Worm (Caenorhabditis elegans) whole organism, L3 larva: ENCODE data around the gene ZK1320.2.
A peak's percentile ranks its signal among the peaks of the same experiment; 100 is the strongest.

Experiments used
- aly-2 ChIP-seq: fragments of 150-350 bp; optimal IDR thresholded peaks from 2 replicates; lab custom pipeline; 2014; ENCODE audit warnings: missing biosample characterization, missing genetic modification characterization
- ama-1 ChIP-seq: fragments of 150-350 bp; optimal IDR thresholded peaks from 2 replicates; lab custom pipeline; 2018
- ceh-28 ChIP-seq: fragments of 150-350 bp; optimal IDR thresholded peaks from 2 replicates; lab custom pipeline; 2014; ENCODE audit warnings: missing biosample characterization, missing genetic modification reagents, missing genetic modification characterization
- ceh-82 ChIP-seq: fragments of 150-350 bp; optimal IDR thresholded peaks from 2 replicates; lab custom pipeline; 2014; ENCODE audit warnings: missing biosample characterization, missing genetic modification characterization
- egl-27 ChIP-seq: sonication (generic microtip); optimal IDR thresholded peaks from 4 replicates; lab custom pipeline; 2017; ENCODE audit warnings: missing biosample characterization, missing genetic modification reagents, missing genetic modification characterization
- egl-5 ChIP-seq: fragments of 150-350 bp; optimal IDR thresholded peaks from 2 replicates; lab custom pipeline; 2017; ENCODE audit warnings: missing biosample characterization, missing genetic modification reagents, missing genetic modification characterization, inconsistent platforms
- elt-1 ChIP-seq: fragments of 150-350 bp; optimal IDR thresholded peaks from 2 replicates; lab custom pipeline; 2014; ENCODE audit warnings: missing biosample characterization, missing genetic modification characterization
- elt-2 ChIP-seq: sonication (generic microtip); optimal IDR thresholded peaks from 2 replicates; lab custom pipeline; 2016; ENCODE audit warnings: missing genetic modification reagents, mild to moderate bottlenecking, missing genetic modification characterization, missing compliant biosample characterization
- elt-3 ChIP-seq, 3 experiments: fragments of 150-350 bp in 1 of 3; sonication (generic microtip) in 2 of 3; optimal IDR thresholded peaks; 2 replicates in 2 of 3; 4 replicates in 1 of 3; lab custom pipeline; 2014 to 2017; ENCODE audit warnings: missing biosample characterization in 3 of 3, missing genetic modification characterization in 3 of 3
- fkh-10 ChIP-seq: sonication (generic microtip); optimal IDR thresholded peaks from 2 replicates; lab custom pipeline; 2017; ENCODE audit warnings: missing biosample characterization, missing genetic modification reagents, missing genetic modification characterization
- fkh-2 ChIP-seq: fragments of 150-350 bp; optimal IDR thresholded peaks from 2 replicates; lab custom pipeline; 2014; ENCODE audit warnings: missing biosample characterization, missing genetic modification reagents, missing genetic modification characterization
- hmg-11 ChIP-seq: sonication (generic microtip); optimal IDR thresholded peaks from 2 replicates; lab custom pipeline; 2016; ENCODE audit warnings: missing genetic modification characterization, missing compliant biosample characterization
- jun-1 ChIP-seq: fragments of 150-350 bp; optimal IDR thresholded peaks from 2 replicates; lab custom pipeline; 2014; ENCODE audit warnings: missing biosample characterization, missing genetic modification reagents, missing genetic modification characterization
- lin-15B ChIP-seq: fragments of 150-350 bp; optimal IDR thresholded peaks from 2 replicates; lab custom pipeline; 2014; ENCODE audit warnings: missing biosample characterization, missing genetic modification characterization
- lin-39 ChIP-seq: fragments of 150-350 bp; optimal IDR thresholded peaks from 2 replicates; lab custom pipeline; 2018; ENCODE audit warnings: missing biosample characterization, missing genetic modification reagents, missing genetic modification characterization
- lsy-12 ChIP-seq: sonication (generic microtip); optimal IDR thresholded peaks from 2 replicates; lab custom pipeline; 2016; ENCODE audit warnings: mild to moderate bottlenecking, missing genetic modification characterization, missing compliant biosample characterization
- nfya-1 ChIP-seq: sonication (generic microtip); optimal IDR thresholded peaks from 2 replicates; lab custom pipeline; 2017; ENCODE audit warnings: missing genetic modification characterization, mild to moderate bottlenecking, missing compliant biosample characterization, antibody characterized with exemption, moderate library complexity; ENCODE audit not compliant: insufficient read depth
- nhr-23 ChIP-seq: fragments of 150-350 bp; optimal IDR thresholded peaks from 2 replicates; lab custom pipeline; 2014; ENCODE audit warnings: missing biosample characterization, missing genetic modification reagents, missing genetic modification characterization
- nhr-237 ChIP-seq: fragments of 150-350 bp; optimal IDR thresholded peaks from 2 replicates; lab custom pipeline; 2014; ENCODE audit warnings: missing biosample characterization, missing genetic modification characterization
- nhr-25 ChIP-seq: sonication (generic microtip); optimal IDR thresholded peaks from 2 replicates; lab custom pipeline; 2017; ENCODE audit warnings: missing biosample characterization, missing genetic modification characterization
- nhr-28 ChIP-seq: fragments of 150-350 bp; optimal IDR thresholded peaks from 2 replicates; lab custom pipeline; 2014; ENCODE audit warnings: missing biosample characterization, missing genetic modification characterization
- nhr-77 ChIP-seq: fragments of 150-350 bp; optimal IDR thresholded peaks from 2 replicates; lab custom pipeline; 2014; ENCODE audit warnings: missing biosample characterization, missing genetic modification characterization
- pha-4 ChIP-seq: fragments of 150-350 bp; optimal IDR thresholded peaks from 2 replicates; lab custom pipeline; 2014; ENCODE audit warnings: missing biosample characterization, missing genetic modification reagents, missing genetic modification characterization
- pqm-1 ChIP-seq: fragments of 150-350 bp; optimal IDR thresholded peaks from 2 replicates; lab custom pipeline; 2017; ENCODE audit warnings: missing biosample characterization, missing genetic modification characterization, inconsistent platforms
- skn-1 ChIP-seq: fragments of 150-350 bp; optimal IDR thresholded peaks from 2 replicates; lab custom pipeline; 2014; ENCODE audit warnings: missing biosample characterization, missing genetic modification characterization
- tbx-2 ChIP-seq: sonication (generic microtip); optimal IDR thresholded peaks from 2 replicates; lab custom pipeline; 2016; ENCODE audit warnings: mild to moderate bottlenecking, missing genetic modification characterization, missing compliant biosample characterization
- unc-39 ChIP-seq: sonication (generic microtip); optimal IDR thresholded peaks from 4 replicates; lab custom pipeline; 2017; ENCODE audit warnings: missing biosample characterization, missing genetic modification characterization
- unc-62 ChIP-seq: fragments of 150-350 bp; sonication (generic microtip); optimal IDR thresholded peaks from 4 replicates; lab custom pipeline; 2014; ENCODE audit warnings: missing biosample characterization, missing genetic modification reagents, missing genetic modification characterization
- ztf-11 ChIP-seq: fragments of 150-350 bp; optimal IDR thresholded peaks from 2 replicates; lab custom pipeline; 2014; ENCODE audit warnings: missing biosample characterization, missing genetic modification characterization
- ztf-4 ChIP-seq: fragments of 150-350 bp; optimal IDR thresholded peaks from 2 replicates; lab custom pipeline; 2014; ENCODE audit warnings: missing biosample characterization, missing genetic modification characterization

The ZK1320.2 gene

ce11 chrII:9658915-9659314 lies at the start of gene ZK1320.2:
Gene ZK1320.2 (minus strand): TSS chrII:9659002.
- peak; percentile 66 for TF ChIP-seq elt-2 (tag; lab: Kevin White, UChicago)
- TF ChIP-seq fkh-2 (tag; lab: Kevin White, UChicago) = no peak
- no peak for TF ChIP-seq skn-1
- no peak for TF ChIP-seq ztf-4 (tag; lab: Kevin White, UChicago)
- TF ChIP-seq pqm-1 (tag; lab: Kevin White, UChicago) = peak; percentile 42
- no peak for TF ChIP-seq nhr-237 (tag; lab: Kevin White, UChicago)
- no peak for TF ChIP-seq aly-2 (tag; lab: Kevin White, UChicago)
- TF ChIP-seq, all 47 proteins: peak for 2

ce11 chrII:9706207-9706606 lies 47.4 kb upstream of the ZK1320.2 start, which contains the start of gene Y53C12A.3:
Gene Y53C12A.3 (minus strand): TSS chrII:9706240.
- TF ChIP-seq hmg-11 (peak; percentile 54), lin-39 (tag; lab: Kevin White, UChicago) (peak; percentile 16), nhr-23 (tag; lab: Kevin White, UChicago) (peak; percentile 8), nhr-77 (tag; lab: Kevin White, UChicago) (no peak), aly-2 (tag; lab: Kevin White, UChicago) (no peak), egl-5 (tag; lab: Kevin White, UChicago) (peak; percentile 4), lin-15B (peak; percentile 51), nfya-1 (tag; lab: Kevin White, UChicago) (peak; percentile 52), pha-4 (peak; percentile 78), elt-3 (tag; optimal IDR thresholded peaks at IDR 0.05; lab: Kevin White, UChicago) (no peak)
- TF ChIP-seq, all 47 proteins: peak for 7

- TF ChIP-seq ama-1 (lab: Kevin White, UChicago) (no peak), nhr-25 (no peak), egl-27 (tag; lab: Kevin White, UChicago) (no peak), elt-3 (tag; optimal IDR thresholded peaks at IDR 0.05; lab: Kevin White, UChicago) (no peak), tbx-2 (no peak), unc-62 (GFP tag; lab: Kevin White, UChicago) (no peak), unc-39 (tag; lab: Kevin White, UChicago) (no peak), fkh-10 (GFP tag; lab: Kevin White, UChicago) (no peak), ceh-82 (tag; lab: Kevin White, UChicago) (no peak), ztf-11 (tag; lab: Kevin White, UChicago) (no peak), skn-1 (no peak), nhr-28 (tag; lab: Kevin White, UChicago) (no peak), hmg-11 (no peak), ztf-4 (tag; lab: Kevin White, UChicago) (no peak)
These were observed 45.9 kb upstream of the ZK1320.2 start, which contains the start of gene Y53C12A.10 for ce11 chrII:9704746-9705145. Gene Y53C12A.10 (minus strand): TSS chrII:9704846.

- TF ChIP-seq ztf-4 (tag; lab: Kevin White, UChicago) (no peak), jun-1 (tag; lab: Kevin White, UChicago) (no peak), tbx-2 (no peak), ceh-28 (peak; percentile 17)
These were observed 44.8 kb upstream of the ZK1320.2 start, which contains the start of gene mop-25.2 for ce11 chrII:9703601-9704000. Gene mop-25.2 (minus strand): TSS chrII:9703701.

ce11 chrII:9700363-9700762 lies 41.6 kb upstream of the ZK1320.2 start, which contains the start of the genes Y53C12A.8 and Y53C12A.7:
Gene Y53C12A.8 (minus strand): TSS chrII:9700463.
Gene Y53C12A.7 (plus strand): TSS chrII:9700543.
- no peak for TF ChIP-seq ama-1 (lab: Kevin White, UChicago)
- TF ChIP-seq lsy-12 (tag; lab: Kevin White, UChicago) = no peak
- no peak for TF ChIP-seq nhr-237 (tag; lab: Kevin White, UChicago)
- TF ChIP-seq ztf-11 (tag; lab: Kevin White, UChicago) = no peak
- no peak for TF ChIP-seq unc-62 (GFP tag; lab: Kevin White, UChicago)
- TF ChIP-seq nfya-1 (tag; lab: Kevin White, UChicago) = no peak
- no peak for TF ChIP-seq nhr-28 (tag; lab: Kevin White, UChicago)
- no peak for TF ChIP-seq nhr-23 (tag; lab: Kevin White, UChicago)
- TF ChIP-seq lin-15B = no peak

- TF ChIP-seq unc-39 (tag; lab: Kevin White, UChicago) (no peak), fkh-10 (GFP tag; lab: Kevin White, UChicago) (peak; percentile 27), elt-1 (tag; lab: Kevin White, UChicago) (peak; percentile 86)
- TF ChIP-seq, all 47 proteins: peak for 2
These were observed 37.1 kb upstream of the ZK1320.2 start for ce11 chrII:9695942-9696341.
